Worm (Caenorhabditis elegans): ENCODE results near the gene glc-4.

DNA sequence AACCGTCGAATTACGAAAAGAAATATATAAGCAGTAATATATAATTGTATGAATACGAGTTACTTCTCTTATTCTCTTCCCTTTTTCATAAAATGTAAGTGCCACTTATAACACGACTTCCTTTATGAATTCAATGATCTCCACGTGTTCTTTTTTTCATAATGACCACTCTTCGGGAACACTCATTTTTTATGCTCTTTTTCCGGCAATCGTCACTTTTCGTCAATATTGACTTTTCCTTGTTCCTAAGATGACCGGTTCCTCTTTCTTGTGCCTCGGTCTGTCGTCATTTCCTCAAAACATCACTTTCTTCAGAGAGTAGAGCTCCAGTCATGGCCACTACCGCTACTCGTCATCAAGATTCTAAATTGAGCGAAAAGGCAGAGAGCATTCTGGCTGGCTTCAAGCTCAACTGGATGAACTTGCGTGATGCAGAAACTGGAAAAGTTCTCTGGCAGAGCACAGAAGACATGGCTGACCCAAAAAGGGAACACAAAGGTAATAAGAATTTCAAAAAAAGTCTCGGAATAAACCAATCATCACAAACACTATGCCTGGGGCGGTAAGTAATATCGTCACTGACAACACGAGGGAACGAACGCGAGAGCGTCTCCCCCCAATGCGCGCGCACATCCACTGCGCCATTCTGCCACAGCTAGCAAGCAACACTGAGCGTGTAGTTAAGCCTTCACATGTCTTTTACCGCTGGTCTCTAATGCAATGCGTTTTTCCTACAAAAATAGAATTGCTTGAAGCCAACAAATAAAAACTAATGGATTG, 8.9 kb upstream of the glc-4 start, which contains the start of gene pdl-1:
- TF ChIP-seq lin-11 (tag; optimal IDR thresholded peaks at IDR 0.05) = peak; percentile 81
- peak; percentile 74 for TF ChIP-seq unc-55 (GFP tag; optimal IDR thresholded peaks at IDR 0.05)
- peak; percentile 73 for TF ChIP-seq lin-13 (GFP tag; optimal IDR thresholded peaks at IDR 0.05)
- TF ChIP-seq mdl-1 (tag; optimal IDR thresholded peaks at IDR 0.05) = peak in 1 of 2 experiments; percentile 30
- TF ChIP-seq ceh-82 (tag; optimal IDR thresholded peaks at IDR 0.05) = no peak
- no peak for TF ChIP-seq ama-1 (optimal IDR thresholded peaks at IDR 0.05)
